Worm (Caenorhabditis elegans) whole organism, L4 larva: ENCODE measurements around the gene sri-40.
"Not testable (repeated sequence)": the region's sequence is repeated elsewhere in the genome, so short reads cannot be mapped to it uniquely, and the experiment has no call there.

Experiments used
- D1046.2 ChIP-seq: fragments of 200-800 bp; sonication (Bioruptor generic); IDR thresholded peaks from 2 replicates; pipeline ENCODE4 v1.3.6; 2022; ENCODE audit warnings: missing genetic modification characterization, missing compliant biosample characterization
- F26F4.8 ChIP-seq: fragments of 200-800 bp; sonication (Bioruptor generic); conservative IDR thresholded peaks from 2 replicates; pipeline ENCODE4 v1.3.6; 2022; ENCODE audit warnings: missing genetic modification characterization, missing compliant biosample characterization
- Y48G9A.11 ChIP-seq: fragments of 200-800 bp; sonication (Bioruptor generic); IDR thresholded peaks from 2 replicates; pipeline ENCODE4 v1.3.6; 2022; ENCODE audit warnings: missing genetic modification reagents, missing genetic modification characterization, missing compliant biosample characterization
- ZK337.2 ChIP-seq: fragments of 200-800 bp; sonication (Bioruptor generic); IDR thresholded peaks from 2 replicates; pipeline ENCODE4 v1.3.6; 2022; ENCODE audit warnings: missing genetic modification reagents, missing genetic modification characterization, missing compliant biosample characterization
- aha-1 ChIP-seq: fragments of 150-350 bp; peaks from one replicate; lab custom pipeline; 2014; ENCODE audit warnings: missing biosample characterization, missing genetic modification characterization
- ama-1 ChIP-seq: fragments of 150-350 bp; optimal IDR thresholded peaks from 2 replicates; lab custom pipeline; 2014; ENCODE audit warnings: inconsistent platforms, mixed read lengths
- ceh-44 ChIP-seq: fragments of 200-800 bp; sonication (Bioruptor generic); IDR thresholded peaks from 2 replicates; pipeline ENCODE4 v1.3.6; 2022; ENCODE audit warnings: missing genetic modification reagents, missing genetic modification characterization, missing compliant biosample characterization
- ceh-62 ChIP-seq: sonication (generic microtip); optimal IDR thresholded peaks from 2 replicates; lab custom pipeline; 2017; ENCODE audit warnings: missing biosample characterization, missing genetic modification characterization
- ceh-82 ChIP-seq: sonication (generic microtip); optimal IDR thresholded peaks from 2 replicates; lab custom pipeline; 2017; ENCODE audit warnings: missing biosample characterization, missing genetic modification characterization
- cey-2 ChIP-seq: sonication (generic microtip); optimal IDR thresholded peaks from 3 replicates; lab custom pipeline; 2017; ENCODE audit warnings: missing genetic modification characterization, mild to moderate bottlenecking, missing compliant biosample characterization, antibody characterized with exemption, borderline replicate concordance; ENCODE audit not compliant: insufficient read depth
- daf-19 ChIP-seq: fragments of 200-800 bp; sonication (Bioruptor generic); conservative IDR thresholded peaks from 2 replicates; pipeline ENCODE4 v1.3.6; 2022; ENCODE audit warnings: missing genetic modification characterization, missing compliant biosample characterization
- daf-8 ChIP-seq: fragments of 200-800 bp; sonication (Bioruptor generic); IDR thresholded peaks from 2 replicates; pipeline ENCODE4 v1.3.6; 2022; ENCODE audit warnings: missing genetic modification characterization, missing compliant biosample characterization
- dmd-6 ChIP-seq: fragments of 200-800 bp; sonication (Bioruptor generic); IDR thresholded peaks from 2 replicates; pipeline ENCODE4 v1.3.6; 2022; ENCODE audit warnings: missing genetic modification reagents, missing genetic modification characterization, missing compliant biosample characterization
- dmd-8 ChIP-seq: fragments of 200-800 bp; sonication (Bioruptor generic); IDR thresholded peaks from 2 replicates; pipeline ENCODE4 v1.3.6; 2022; ENCODE audit warnings: missing genetic modification characterization, missing compliant biosample characterization
- dmd-9 ChIP-seq: fragments of 200-800 bp; sonication (Bioruptor generic); IDR thresholded peaks from 2 replicates; pipeline ENCODE4 v1.3.6; 2022; ENCODE audit warnings: missing genetic modification reagents, missing genetic modification characterization, missing compliant biosample characterization
- dve-1 ChIP-seq: sonication (generic microtip); optimal IDR thresholded peaks from 2 replicates; lab custom pipeline; 2017; ENCODE audit warnings: antibody characterized with exemption, mild to moderate bottlenecking, missing genetic modification characterization, missing compliant biosample characterization; ENCODE audit not compliant: insufficient read depth
- hmg-1.1 ChIP-seq: fragments of 200-800 bp; sonication (Bioruptor generic); IDR thresholded peaks from 2 replicates; pipeline ENCODE4 v1.3.6; 2022; ENCODE audit warnings: missing genetic modification reagents, missing genetic modification characterization, missing compliant biosample characterization
- lin-13 ChIP-seq: fragments of 150-350 bp; optimal IDR thresholded peaks from 2 replicates; lab custom pipeline; 2014; ENCODE audit warnings: missing biosample characterization, missing genetic modification reagents, missing genetic modification characterization
- lin-39 ChIP-seq: fragments of 150-350 bp; optimal IDR thresholded peaks from 2 replicates; lab custom pipeline; 2014; ENCODE audit warnings: missing biosample characterization, missing genetic modification reagents, missing genetic modification characterization
- mxl-2 ChIP-seq: fragments of 200-800 bp; sonication (Bioruptor generic); conservative IDR thresholded peaks from 2 replicates; pipeline ENCODE4 v1.3.6; 2022; ENCODE audit warnings: missing genetic modification reagents, missing genetic modification characterization, missing compliant biosample characterization
- nhr-237 ChIP-seq: sonication (generic microtip); optimal IDR thresholded peaks from 2 replicates; lab custom pipeline; 2017; ENCODE audit warnings: missing biosample characterization, missing genetic modification characterization
- nhr-28 ChIP-seq: fragments of 150-350 bp; optimal IDR thresholded peaks from 2 replicates; lab custom pipeline; 2014; ENCODE audit warnings: missing biosample characterization, missing genetic modification characterization
- nhr-41 ChIP-seq: fragments of 200-800 bp; sonication (Bioruptor generic); IDR thresholded peaks from 2 replicates; pipeline ENCODE4 v1.3.6; 2022; ENCODE audit warnings: missing genetic modification reagents, missing genetic modification characterization, missing compliant biosample characterization
- nhr-76 ChIP-seq: fragments of 150-350 bp; optimal IDR thresholded peaks from 2 replicates; lab custom pipeline; 2014; ENCODE audit warnings: missing biosample characterization, missing genetic modification characterization
- pqm-1 ChIP-seq: sonication (generic microtip); optimal IDR thresholded peaks from 2 replicates; lab custom pipeline; 2017; ENCODE audit warnings: missing biosample characterization, missing genetic modification characterization
- set-16 ChIP-seq: fragments of 200-800 bp; sonication (Bioruptor generic); IDR thresholded peaks from 2 replicates; pipeline ENCODE4 v1.3.6; 2022; ENCODE audit warnings: missing genetic modification reagents, missing genetic modification characterization, missing compliant biosample characterization
- unc-39 ChIP-seq: sonication (generic microtip); optimal IDR thresholded peaks from 2 replicates; lab custom pipeline; 2017; ENCODE audit warnings: missing biosample characterization, missing genetic modification characterization
- unc-62 ChIP-seq, 3 experiments: fragments of 150-350 bp in 1 of 3; sonication (generic microtip); optimal IDR thresholded peaks in 2 of 3; peaks in 1 of 3; 1 replicate in 1 of 3; 2 replicates in 2 of 3; lab custom pipeline; 2014 to 2017; ENCODE audit warnings: missing biosample characterization in 3 of 3, missing genetic modification characterization in 3 of 3, missing genetic modification reagents in 3 of 3, missing genotype in 1 of 3
- zfp-2 ChIP-seq: sonication (generic microtip); optimal IDR thresholded peaks from 2 replicates; lab custom pipeline; 2016; ENCODE audit warnings: mild to moderate bottlenecking, missing genetic modification characterization, missing compliant biosample characterization
- zip-2 ChIP-seq: fragments of 150-350 bp; optimal IDR thresholded peaks from 2 replicates; lab custom pipeline; 2014; ENCODE audit warnings: missing biosample characterization, missing genetic modification characterization
- ztf-11 ChIP-seq: fragments of 150-350 bp; optimal IDR thresholded peaks from 2 replicates; lab custom pipeline; 2014; ENCODE audit warnings: missing biosample characterization, missing genetic modification characterization

Gene sri-40

DNA sequence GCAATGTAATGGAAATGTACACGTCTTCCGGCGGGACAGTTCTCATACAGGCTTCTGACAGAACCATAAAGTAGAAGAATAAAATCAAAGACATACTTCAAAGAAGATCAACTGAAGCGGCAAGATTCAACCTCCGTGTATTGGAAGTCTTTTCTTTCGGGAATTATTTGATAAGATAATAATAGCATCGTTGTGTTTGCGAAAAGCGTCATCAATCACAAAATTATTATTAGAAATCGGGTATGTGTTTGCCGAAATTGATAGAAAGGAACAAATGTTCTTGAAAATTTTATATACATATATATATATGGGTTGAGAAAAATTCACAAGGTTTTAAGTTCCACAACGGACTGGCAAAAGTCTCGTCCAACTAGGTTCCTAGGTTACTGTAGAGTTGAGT is 13.8 kb downstream of the sri-40 start, which contains the start of gene Y27F2A.9:
TSS of gene Y27F2A.9 (minus strand) at position 101 of the 400 bp plus-strand sequence.
- not testable (repeated sequence) for TF ChIP-seq zfp-2; cey-2 (tag; lab: Kevin White, UChicago); lin-39 (tag; lab: Kevin White, UChicago)

DNA sequence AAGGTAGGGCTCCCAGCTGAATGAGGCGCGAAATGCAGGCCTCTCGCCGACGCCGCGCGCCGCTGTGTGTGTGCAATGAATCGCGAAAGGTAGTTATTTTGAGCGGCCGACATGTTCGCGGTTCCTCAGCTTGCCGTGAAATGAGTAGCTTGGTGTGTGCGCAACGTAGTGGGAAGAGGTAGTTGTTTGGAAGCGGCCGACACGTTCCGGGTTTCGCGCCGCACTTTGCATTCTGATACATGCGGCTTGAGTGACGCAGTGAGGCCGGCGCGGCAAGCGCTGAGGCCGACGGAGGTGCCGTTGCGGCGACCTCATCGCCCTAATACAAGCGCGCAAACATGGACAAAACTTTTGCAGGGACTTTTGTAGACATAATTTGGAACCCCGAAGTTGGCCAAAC is 18.0 kb downstream of the sri-40 start:
- TF ChIP-seq F26F4.8 (GFP tag; lab: Robert Waterston, UW) (no peak), set-16 (GFP tag; lab: Robert Waterston, UW) (peak; percentile 79)

- TF ChIP-seq mxl-2 (GFP tag; lab: Robert Waterston, UW) (no peak), pqm-1 (tag; lab: Kevin White, UChicago) (no peak)
Observed at ce11 chrII:3196966-3197365, 19.2 kb downstream of the sri-40 start, which contains the start of gene gcy-15. TSS of gene gcy-15 (minus strand) at chrII:3197066.

- TF ChIP-seq nhr-237, result no peak
- TF ChIP-seq dmd-8 (GFP tag; lab: Robert Waterston, UW), result no peak
- peak in 1 of 2 experiments; percentile 84 for TF ChIP-seq unc-62 (GFP tag; optimal IDR thresholded peaks at IDR 0.05 in 1 of 2; lab: Kevin White, UChicago)
- TF ChIP-seq unc-62 (tag; optimal IDR thresholded peaks at IDR 0.05; lab: Kevin White, UChicago), result no peak
- TF ChIP-seq mxl-2 (GFP tag; lab: Robert Waterston, UW), result no peak
- no peak for TF ChIP-seq Y48G9A.11
Observed at ce11 chrII:3198998-3199397, 21.2 kb downstream of the sri-40 start, which contains the start of gene sri-51. TSS of gene sri-51 (minus strand) at chrII:3199098.

- TF ChIP-seq zip-2 (tag; lab: Kevin White, UChicago); nhr-28 (tag; lab: Kevin White, UChicago); unc-62 (GFP tag; optimal IDR thresholded peaks at IDR 0.05 in 1 of 2; lab: Kevin White, UChicago); unc-62 (tag; optimal IDR thresholded peaks at IDR 0.05; lab: Kevin White, UChicago): not testable (repeated sequence)
- TF ChIP-seq, all 104 proteins: peak for 0; not testable (repeated sequence) for 104
Observed at ce11 chrII:3201242-3201641, 23.5 kb downstream of the sri-40 start, which contains the start of gene sri-48. TSS of gene sri-48 (minus strand) at chrII:3201342.

DNA sequence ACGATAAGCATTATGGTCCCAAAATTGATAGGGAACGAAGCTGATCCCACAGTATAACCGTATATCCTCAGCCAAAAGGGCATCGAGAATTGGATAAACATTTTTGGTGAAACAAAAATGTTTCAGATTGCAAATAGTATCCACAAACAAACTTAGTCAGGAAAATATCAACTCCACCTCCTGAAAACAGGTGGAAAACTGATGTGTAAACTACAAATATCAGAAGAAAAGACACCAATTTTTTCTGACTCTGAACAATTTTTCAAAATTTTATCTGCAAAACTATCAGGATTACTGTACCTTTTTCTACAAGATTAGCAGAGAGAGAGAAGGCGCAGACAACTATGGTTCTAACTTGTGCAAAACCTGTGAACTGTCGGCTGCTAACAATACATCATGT is 24.8 kb downstream of the sri-40 start, which contains the start of gene sri-53:
TSS of gene sri-53 (minus strand) at position 101 of the 400 bp plus-strand sequence.
- no peak for TF ChIP-seq ZK337.2 (GFP tag; lab: Robert Waterston, UW)
- no peak for TF ChIP-seq mxl-2 (GFP tag; lab: Robert Waterston, UW)
- no peak for TF ChIP-seq ceh-44 (GFP tag; lab: Robert Waterston, UW)
- TF ChIP-seq lin-13, result no peak
- TF ChIP-seq set-16 (GFP tag; lab: Robert Waterston, UW), result no peak
- TF ChIP-seq daf-8 (GFP tag; lab: Robert Waterston, UW), result no peak
- no peak for TF ChIP-seq dmd-6 (GFP tag; lab: Robert Waterston, UW)
- TF ChIP-seq hmg-1.1 (GFP tag; lab: Robert Waterston, UW), result no peak
- TF ChIP-seq nhr-237, result no peak
- TF ChIP-seq ama-1, result no peak
- TF ChIP-seq nhr-41 (GFP tag; lab: Robert Waterston, UW), result no peak
- no peak for TF ChIP-seq dmd-9 (GFP tag; lab: Robert Waterston, UW)
- no peak for TF ChIP-seq D1046.2 (GFP tag; lab: Robert Waterston, UW)
- TF ChIP-seq, all 104 proteins: peak for 0

- TF ChIP-seq aha-1 (tag; lab: Kevin White, UChicago), result peak; percentile 5
- TF ChIP-seq ceh-62 (tag; lab: Kevin White, UChicago), result no peak
- no peak for TF ChIP-seq dve-1 (tag; lab: Kevin White, UChicago)
- TF ChIP-seq ztf-11 (tag; lab: Kevin White, UChicago), result no peak
- no peak for TF ChIP-seq unc-39
- no peak for TF ChIP-seq nhr-76 (tag; lab: Kevin White, UChicago)
- TF ChIP-seq ceh-82, result no peak
- TF ChIP-seq hmg-1.1 (GFP tag; lab: Robert Waterston, UW), result no peak
- TF ChIP-seq daf-19 (GFP tag; lab: Robert Waterston, UW), result no peak
Observed at ce11 chrII:3203415-3203814, 25.7 kb downstream of the sri-40 start, which contains the start of gene sri-50. TSS of gene sri-50 (plus strand) at chrII:3203715.
